Worm (Caenorhabditis elegans) whole organism, L2 larva: ENCODE measurements around the gene his-2.

Experiments used
- C34F6.9 ChIP-seq: fragments of 150-350 bp; optimal IDR thresholded peaks from 2 replicates; lab custom pipeline; 2014; ENCODE audit warnings: missing biosample characterization, missing genetic modification characterization
- F13H6.1 ChIP-seq: sonication (generic microtip); optimal IDR thresholded peaks from 2 replicates; lab custom pipeline; 2016; ENCODE audit warnings: missing genetic modification characterization, missing compliant biosample characterization
- blmp-1 ChIP-seq: sonication (generic microtip); optimal IDR thresholded peaks from 2 replicates; lab custom pipeline; 2017; ENCODE audit warnings: missing genetic modification characterization, mild to moderate bottlenecking, missing compliant biosample characterization, antibody characterized with exemption, moderate library complexity; ENCODE audit not compliant: insufficient read depth
- ceh-16 ChIP-seq: fragments of 150-350 bp; optimal IDR thresholded peaks from 2 replicates; lab custom pipeline; 2014; ENCODE audit warnings: missing biosample characterization, missing genetic modification characterization
- ceh-82 ChIP-seq: fragments of 150-350 bp; optimal IDR thresholded peaks from 2 replicates; lab custom pipeline; 2014; ENCODE audit warnings: missing biosample characterization, missing genetic modification characterization
- crh-2 ChIP-seq: sonication (generic microtip); optimal IDR thresholded peaks from 2 replicates; lab custom pipeline; 2017; ENCODE audit warnings: missing biosample characterization, missing genetic modification characterization
- dmd-4 ChIP-seq: sonication (generic microtip); optimal IDR thresholded peaks from 2 replicates; lab custom pipeline; 2017; ENCODE audit warnings: missing biosample characterization, missing genetic modification characterization
- egl-27 ChIP-seq: sonication (generic microtip); optimal IDR thresholded peaks from 3 replicates; lab custom pipeline; 2017; ENCODE audit warnings: missing biosample characterization, missing genetic modification reagents, missing genetic modification characterization
- elt-1 ChIP-seq: fragments of 150-350 bp; optimal IDR thresholded peaks from 2 replicates; lab custom pipeline; 2014; ENCODE audit warnings: missing biosample characterization, missing genetic modification characterization
- fos-1 ChIP-seq: fragments of 150-350 bp; optimal IDR thresholded peaks from 2 replicates; lab custom pipeline; 2014; ENCODE audit warnings: missing biosample characterization, missing genetic modification characterization
- gmeb-1 ChIP-seq: fragments of 150-350 bp; optimal IDR thresholded peaks from 2 replicates; lab custom pipeline; 2014; ENCODE audit warnings: missing biosample characterization, missing genetic modification characterization
- lin-13 ChIP-seq: fragments of 150-350 bp; optimal IDR thresholded peaks from 2 replicates; lab custom pipeline; 2014; ENCODE audit warnings: missing biosample characterization, missing genetic modification reagents, missing genetic modification characterization
- lin-39 ChIP-seq: fragments of 150-350 bp; optimal IDR thresholded peaks from 2 replicates; lab custom pipeline; 2014; ENCODE audit warnings: missing biosample characterization, missing genetic modification reagents, missing genetic modification characterization
- mdl-1 ChIP-seq, 2 experiments: fragments of 150-350 bp in 1 of 2; sonication (generic microtip) in 1 of 2; optimal IDR thresholded peaks; 2 replicates each; lab custom pipeline; 2017; ENCODE audit warnings: missing biosample characterization in 2 of 2, missing genetic modification characterization in 2 of 2
- nhr-11 ChIP-seq: fragments of 150-350 bp; optimal IDR thresholded peaks from 2 replicates; lab custom pipeline; 2014; ENCODE audit warnings: missing biosample characterization, missing genetic modification characterization
- nhr-12 ChIP-seq: fragments of 150-350 bp; optimal IDR thresholded peaks from 2 replicates; lab custom pipeline; 2014; ENCODE audit warnings: missing biosample characterization, missing genetic modification characterization
- nhr-129 ChIP-seq: fragments of 150-350 bp; optimal IDR thresholded peaks from 2 replicates; lab custom pipeline; 2014; ENCODE audit warnings: missing biosample characterization, missing genetic modification characterization
- nhr-21 ChIP-seq: fragments of 150-350 bp; optimal IDR thresholded peaks from 2 replicates; lab custom pipeline; 2014; ENCODE audit warnings: missing biosample characterization, missing genetic modification characterization
- nhr-23 ChIP-seq: fragments of 150-350 bp; optimal IDR thresholded peaks from 2 replicates; lab custom pipeline; 2014; ENCODE audit warnings: missing biosample characterization, missing genetic modification reagents, missing genetic modification characterization
- nhr-6 ChIP-seq: fragments of 150-350 bp; optimal IDR thresholded peaks from 2 replicates; lab custom pipeline; 2014; ENCODE audit warnings: missing biosample characterization, missing genetic modification characterization
- peb-1 ChIP-seq: fragments of 150-350 bp; optimal IDR thresholded peaks from 2 replicates; lab custom pipeline; 2014; ENCODE audit warnings: missing biosample characterization, missing genetic modification characterization
- sem-4 ChIP-seq: fragments of 150-350 bp; optimal IDR thresholded peaks from 2 replicates; lab custom pipeline; 2014; ENCODE audit warnings: missing biosample characterization, missing genetic modification reagents, missing genetic modification characterization
- sma-3 ChIP-seq: sonication (generic microtip); optimal IDR thresholded peaks from 2 replicates; lab custom pipeline; 2016; ENCODE audit warnings: missing genetic modification reagents, missing genetic modification characterization, missing compliant biosample characterization
- sma-9 ChIP-seq, 2 experiments: fragments of 150-350 bp in 1 of 2; sonication (generic microtip) in 1 of 2; optimal IDR thresholded peaks; 2 replicates each; lab custom pipeline; 2014 to 2016; ENCODE audit warnings: missing genetic modification characterization in 2 of 2, mild to moderate bottlenecking in 1 of 2, missing biosample characterization in 1 of 2, missing compliant biosample characterization in 1 of 2, missing genetic modification reagents in 1 of 2, moderate library complexity in 1 of 2
- unc-39 ChIP-seq: fragments of 150-350 bp; optimal IDR thresholded peaks from 2 replicates; lab custom pipeline; 2014; ENCODE audit warnings: missing biosample characterization, missing genetic modification characterization
- unc-55 ChIP-seq: fragments of 150-350 bp; sonication (generic microtip); optimal IDR thresholded peaks from 3 replicates; lab custom pipeline; 2014; ENCODE audit warnings: missing biosample characterization, missing genetic modification reagents, missing genetic modification characterization
- zag-1 ChIP-seq: fragments of 150-350 bp; optimal IDR thresholded peaks from 2 replicates; lab custom pipeline; 2014; ENCODE audit warnings: missing biosample characterization, missing genetic modification characterization
- ztf-1 ChIP-seq: fragments of 200-800 bp; sonication (Bioruptor generic); conservative IDR thresholded peaks from 2 replicates; pipeline ENCODE4 v1.3.6; 2022; ENCODE audit warnings: missing genetic modification characterization, missing compliant biosample characterization
- ztf-4 ChIP-seq: fragments of 150-350 bp; optimal IDR thresholded peaks from 2 replicates; lab custom pipeline; 2014; ENCODE audit warnings: missing biosample characterization, missing genetic modification characterization

The his-2 gene

DNA sequence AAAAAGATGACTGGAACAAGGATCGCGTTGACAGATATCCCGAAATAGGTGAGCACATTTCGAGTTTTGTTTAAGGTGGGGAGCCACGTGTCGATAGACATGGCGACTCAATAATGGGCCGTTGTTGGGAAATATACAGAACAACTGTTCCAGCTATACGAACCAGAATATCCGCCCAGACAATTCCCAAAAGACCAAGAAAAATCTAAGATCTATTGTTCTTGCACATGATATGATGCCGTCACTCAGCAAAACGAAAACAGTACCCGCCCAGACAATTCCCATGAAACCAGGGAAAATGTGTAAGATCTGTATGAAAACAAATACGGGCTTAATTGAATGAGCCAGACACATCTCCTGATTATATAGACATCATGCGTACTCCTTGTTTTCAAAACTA is 34.6 kb downstream of the his-2 start, which contains the start of gene str-231:
str-231 (minus strand) TSS at position 101 of the 400 bp plus-strand sequence.
- TF ChIP-seq ztf-4 (tag; lab: Kevin White, UChicago) (no peak), elt-1 (tag; lab: Kevin White, UChicago) (no peak), ztf-1 (GFP tag; lab: Robert Waterston, UW) (no peak), dmd-4 (tag; lab: Kevin White, UChicago) (no peak), blmp-1 (tag; lab: Kevin White, UChicago) (no peak), nhr-11 (tag; lab: Kevin White, UChicago) (no peak), sem-4 (tag; lab: Kevin White, UChicago) (no peak), lin-39 (no peak), zag-1 (tag; lab: Kevin White, UChicago) (no peak), crh-2 (tag; lab: Kevin White, UChicago) (no peak), peb-1 (tag; lab: Kevin White, UChicago) (no peak), unc-39 (no peak), F13H6.1 (no peak), C34F6.9 (tag; lab: Kevin White, UChicago) (no peak), mdl-1 (tag; optimal IDR thresholded peaks at IDR 0.05; lab: Kevin White, UChicago) (no peak), lin-13 (GFP tag; lab: Kevin White, UChicago) (no peak), sma-3 (GFP tag; lab: Kevin White, UChicago) (no peak), ceh-82 (no peak)

DNA sequence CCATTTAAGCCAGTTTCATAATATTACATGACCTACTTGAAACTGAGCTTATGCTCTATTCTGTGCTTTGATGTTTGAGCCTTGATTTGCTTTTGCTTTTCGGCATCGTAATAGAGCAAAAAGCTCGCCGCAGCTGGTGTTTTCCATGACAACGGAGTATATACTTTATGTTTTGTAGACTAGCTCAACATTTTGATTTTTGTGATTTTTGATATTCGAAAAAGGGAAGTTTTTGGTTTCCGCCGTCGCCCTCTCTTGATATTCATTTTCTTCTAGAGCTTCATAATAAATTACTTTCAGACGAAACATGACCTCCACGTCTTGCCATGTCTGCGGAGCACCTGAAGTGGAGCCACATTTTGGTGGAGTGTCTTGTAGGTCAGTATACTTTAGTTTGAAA is 39.8 kb downstream of the his-2 start, which contains the start of gene nhr-63:
nhr-63 (plus strand) TSS at position 301 of the 400 bp plus-strand sequence.
- no peak for TF ChIP-seq nhr-11 (tag; lab: Kevin White, UChicago)
- no peak for TF ChIP-seq peb-1 (tag; lab: Kevin White, UChicago)
- TF ChIP-seq nhr-6 = no peak

DNA sequence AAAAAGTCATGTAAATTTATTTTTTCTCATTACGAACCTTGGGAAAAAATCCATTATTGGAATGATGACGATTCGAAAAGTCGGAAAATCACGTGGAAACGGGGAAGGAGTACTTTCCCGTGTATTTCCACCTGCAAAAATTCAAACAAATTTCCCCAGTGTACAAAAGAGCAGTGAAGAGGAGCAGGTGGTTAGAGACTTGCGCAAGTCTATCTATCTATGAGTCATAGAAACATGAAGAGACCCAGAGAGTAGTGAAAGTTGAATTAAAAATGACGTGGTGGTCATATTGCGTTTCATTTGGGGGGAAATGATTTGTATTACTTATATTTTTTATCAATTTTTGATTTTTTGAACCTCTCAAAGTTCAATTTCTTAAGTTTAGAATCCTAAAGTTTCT is 41.6 kb downstream of the his-2 start, which contains the start of gene nhr-50:
nhr-50 (minus strand) TSS at position 199 of the 400 bp plus-strand sequence.
- peak; percentile 8 for TF ChIP-seq ztf-4 (tag; lab: Kevin White, UChicago)
- peak; percentile 8 for TF ChIP-seq gmeb-1
- TF ChIP-seq nhr-129 (tag; lab: Kevin White, UChicago) = peak; percentile 54
- TF ChIP-seq unc-55 = no peak
- peak; percentile 57 for TF ChIP-seq egl-27
- TF ChIP-seq nhr-12 (tag; lab: Kevin White, UChicago) = no peak
- peak; percentile 53 for TF ChIP-seq F13H6.1
- TF ChIP-seq nhr-21 (tag; lab: Kevin White, UChicago) = peak; percentile 45
- peak; percentile 99 for TF ChIP-seq fos-1 (tag; lab: Kevin White, UChicago)
- TF ChIP-seq blmp-1 (tag; lab: Kevin White, UChicago) = peak; percentile 97
- peak; percentile 91 for TF ChIP-seq sma-9 (GFP tag; optimal IDR thresholded peaks at IDR 0.05; lab: Kevin White, UChicago)
- no peak for TF ChIP-seq sma-9 (tag; optimal IDR thresholded peaks at IDR 0.05; lab: Kevin White, UChicago)
- TF ChIP-seq ceh-16 = no peak
- TF ChIP-seq sma-3 (GFP tag; lab: Kevin White, UChicago) = peak; percentile 69
- TF ChIP-seq nhr-23 = no peak
- peak; percentile 83 for TF ChIP-seq crh-2 (tag; lab: Kevin White, UChicago)
- TF ChIP-seq C34F6.9 (tag; lab: Kevin White, UChicago) = peak; percentile 45

DNA sequence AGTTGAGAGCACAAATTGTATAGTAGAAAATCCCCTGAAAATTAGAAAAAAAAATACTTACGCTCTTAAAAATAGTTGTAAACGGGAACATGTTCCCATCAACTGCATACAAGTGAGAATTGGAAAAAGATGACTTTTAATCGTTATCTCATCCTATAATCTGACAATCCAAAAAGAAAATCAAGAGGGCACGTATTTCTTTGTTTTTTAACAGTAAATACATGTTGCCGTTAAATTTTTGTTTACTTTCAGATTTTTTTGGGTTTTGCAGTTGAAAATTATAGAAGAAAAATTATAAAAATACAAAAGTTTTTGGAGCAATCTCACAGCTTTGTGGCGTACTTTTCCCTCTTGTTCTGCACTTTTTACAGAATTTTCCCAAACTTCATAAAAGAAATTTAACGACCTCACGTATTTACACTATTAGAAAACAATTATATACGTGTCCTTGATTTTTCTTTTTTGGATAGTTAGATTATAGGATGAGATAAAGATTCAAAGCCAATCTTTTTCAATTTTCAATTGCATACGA is 45.4 kb downstream of the his-2 start, which contains the start of the genes C06C6.9 and C06C6.8:
C06C6.9 (minus strand) TSS at position 101 of the 532 bp plus-strand sequence.
C06C6.8 (plus strand) TSS at position 482 of the 532 bp plus-strand sequence.
- TF ChIP-seq unc-55 = no peak
- no peak for TF ChIP-seq C34F6.9 (tag; lab: Kevin White, UChicago)
- no peak for TF ChIP-seq ceh-16
- no peak for TF ChIP-seq crh-2 (tag; lab: Kevin White, UChicago)
- no peak for TF ChIP-seq dmd-4 (tag; lab: Kevin White, UChicago)
